Worm (Caenorhabditis elegans) whole organism, L4 larva: Measurements from ENCODE around the gene gldi-9.
A peak's percentile ranks its signal among the peaks of the same experiment; 100 is the strongest.

Experiments used
- F10B5.3 ChIP-seq: sonication (generic microtip); optimal IDR thresholded peaks from 2 replicates; lab custom pipeline; 2016; ENCODE audit warnings: mild to moderate bottlenecking, missing genetic modification characterization, missing compliant biosample characterization
- F49E8.2 ChIP-seq: sonication (generic microtip); optimal IDR thresholded peaks from 2 replicates; lab custom pipeline; 2016; ENCODE audit warnings: missing compliant biosample characterization, mild to moderate bottlenecking, missing genetic modification characterization, borderline replicate concordance
- T26A8.4 ChIP-seq: fragments of 200-800 bp; sonication (Bioruptor generic); IDR thresholded peaks from 2 replicates; pipeline ENCODE4 v1.3.6; 2022; ENCODE audit warnings: missing genetic modification characterization, missing compliant biosample characterization
- Y105C5A.15 ChIP-seq: fragments of 200-800 bp; sonication (Bioruptor generic); IDR thresholded peaks from 2 replicates; pipeline ENCODE4 v1.3.6; 2022; ENCODE audit warnings: missing genetic modification characterization, missing compliant biosample characterization
- aha-1 ChIP-seq: fragments of 150-350 bp; peaks from one replicate; lab custom pipeline; 2014; ENCODE audit warnings: missing biosample characterization, missing genetic modification characterization
- aly-2 ChIP-seq: sonication (generic microtip); optimal IDR thresholded peaks from 2 replicates; lab custom pipeline; 2018; ENCODE audit warnings: missing biosample characterization, missing genetic modification characterization
- attf-4 ChIP-seq: sonication (generic microtip); optimal IDR thresholded peaks from 3 replicates; lab custom pipeline; 2017; ENCODE audit warnings: missing biosample characterization, missing genetic modification characterization
- ceh-82 ChIP-seq: sonication (generic microtip); optimal IDR thresholded peaks from 2 replicates; lab custom pipeline; 2017; ENCODE audit warnings: missing biosample characterization, missing genetic modification characterization
- ces-1 ChIP-seq: fragments of 150-350 bp; sonication (generic microtip); optimal IDR thresholded peaks from 4 replicates; lab custom pipeline; 2014; ENCODE audit warnings: missing biosample characterization, missing genetic modification reagents, missing genetic modification characterization
- cey-2 ChIP-seq: sonication (generic microtip); optimal IDR thresholded peaks from 3 replicates; lab custom pipeline; 2017; ENCODE audit warnings: missing genetic modification characterization, mild to moderate bottlenecking, missing compliant biosample characterization, antibody characterized with exemption, borderline replicate concordance; ENCODE audit not compliant: insufficient read depth
- daf-16 ChIP-seq, 3 experiments: sonication (generic microtip); optimal IDR thresholded peaks; 2 replicates each; lab custom pipeline; 2016 to 2017; ENCODE audit warnings: missing genetic modification characterization in 3 of 3, missing genetic modification reagents in 3 of 3, mild to moderate bottlenecking in 2 of 3, missing compliant biosample characterization in 2 of 3, missing biosample characterization in 1 of 3, moderate library complexity in 1 of 3
- dmd-6 ChIP-seq: fragments of 200-800 bp; sonication (Bioruptor generic); IDR thresholded peaks from 2 replicates; pipeline ENCODE4 v1.3.6; 2022; ENCODE audit warnings: missing genetic modification reagents, missing genetic modification characterization, missing compliant biosample characterization
- egl-27 ChIP-seq: sonication (generic microtip); optimal IDR thresholded peaks from 3 replicates; lab custom pipeline; 2017; ENCODE audit warnings: missing biosample characterization, missing genetic modification reagents, missing genetic modification characterization
- fos-1 ChIP-seq: fragments of 150-350 bp; optimal IDR thresholded peaks from 2 replicates; lab custom pipeline; 2014; ENCODE audit warnings: missing biosample characterization, missing genetic modification characterization
- hif-1 ChIP-seq, 2 experiments: sonication (generic microtip); optimal IDR thresholded peaks; 2 replicates each; lab custom pipeline; 2016 to 2017; ENCODE audit warnings: missing compliant biosample characterization in 2 of 2, missing genetic modification characterization in 2 of 2, missing genetic modification reagents in 2 of 2, missing genotype in 2 of 2, mild to moderate bottlenecking in 1 of 2
- hlh-11 ChIP-seq: fragments of 200-800 bp; sonication (Bioruptor generic); optimal IDR thresholded peaks from 2 replicates; lab custom pipeline; 2018; ENCODE audit warnings: mild to moderate bottlenecking, missing genetic modification characterization, missing compliant biosample characterization
- hlh-30 ChIP-seq: sonication (generic microtip); optimal IDR thresholded peaks from 2 replicates; lab custom pipeline; 2017; ENCODE audit warnings: antibody characterized with exemption, mild to moderate bottlenecking, missing genetic modification characterization, missing compliant biosample characterization; ENCODE audit not compliant: insufficient read depth
- lin-1 ChIP-seq: fragments of 200-800 bp; sonication (Bioruptor generic); IDR thresholded peaks from 2 replicates; pipeline ENCODE4 v1.3.6; 2022; ENCODE audit warnings: missing genetic modification reagents, missing genetic modification characterization, missing compliant biosample characterization
- lin-15B ChIP-seq: fragments of 150-350 bp; sonication (generic microtip); optimal IDR thresholded peaks from 3 replicates; lab custom pipeline; 2014; ENCODE audit warnings: missing biosample characterization, missing genetic modification characterization
- lin-38 ChIP-seq: fragments of 200-800 bp; sonication (Bioruptor generic); IDR thresholded peaks from 2 replicates; pipeline ENCODE4 v1.3.6; 2022; ENCODE audit warnings: missing genetic modification reagents, missing genetic modification characterization, missing compliant biosample characterization
- lsy-2 ChIP-seq, 2 experiments: fragments of 150-350 bp in 1 of 2; sonication (generic microtip) in 1 of 2; optimal IDR thresholded peaks; 2 replicates each; lab custom pipeline; 2014 to 2017; ENCODE audit warnings: missing biosample characterization in 2 of 2, missing genetic modification characterization in 2 of 2
- madf-9 ChIP-seq: fragments of 200-800 bp; sonication (Bioruptor generic); conservative IDR thresholded peaks from 2 replicates; pipeline ENCODE4 v1.3.6; 2022; ENCODE audit warnings: missing genetic modification reagents, missing genetic modification characterization, missing compliant biosample characterization
- mxl-3 ChIP-seq: fragments of 200-800 bp; sonication (Bioruptor generic); optimal IDR thresholded peaks from 2 replicates; lab custom pipeline; 2018; ENCODE audit warnings: mild to moderate bottlenecking, missing genetic modification characterization, missing compliant biosample characterization
- nhr-10 ChIP-seq: fragments of 150-350 bp; optimal IDR thresholded peaks from 2 replicates; lab custom pipeline; 2014; ENCODE audit warnings: missing biosample characterization, missing genetic modification characterization
- nhr-237 ChIP-seq: sonication (generic microtip); optimal IDR thresholded peaks from 2 replicates; lab custom pipeline; 2017; ENCODE audit warnings: missing biosample characterization, missing genetic modification characterization
- nhr-28 ChIP-seq: fragments of 150-350 bp; optimal IDR thresholded peaks from 2 replicates; lab custom pipeline; 2014; ENCODE audit warnings: missing biosample characterization, missing genetic modification characterization
- nhr-48 ChIP-seq: sonication (generic microtip); optimal IDR thresholded peaks from 2 replicates; lab custom pipeline; 2016; ENCODE audit warnings: mild to moderate bottlenecking, missing genetic modification characterization, missing compliant biosample characterization
- pqm-1 ChIP-seq: sonication (generic microtip); optimal IDR thresholded peaks from 2 replicates; lab custom pipeline; 2017; ENCODE audit warnings: missing biosample characterization, missing genetic modification characterization
- sdz-12 ChIP-seq: fragments of 200-800 bp; sonication (Bioruptor generic); optimal IDR thresholded peaks from 2 replicates; lab custom pipeline; 2018; ENCODE audit warnings: mild to moderate bottlenecking, missing genetic modification characterization, missing compliant biosample characterization
- snpc-4 ChIP-seq: fragments of 150-350 bp; optimal IDR thresholded peaks from 2 replicates; lab custom pipeline; 2014; ENCODE audit warnings: missing biosample characterization, missing genetic modification characterization
- spr-3 ChIP-seq: fragments of 200-800 bp; sonication (Bioruptor generic); optimal IDR thresholded peaks from 2 replicates; lab custom pipeline; 2018; ENCODE audit warnings: mild to moderate bottlenecking, missing genetic modification characterization, missing compliant biosample characterization
- tra-1 ChIP-seq: fragments of 200-800 bp; sonication (Bioruptor generic); IDR thresholded peaks from 2 replicates; pipeline ENCODE4 v1.3.6; 2022; ENCODE audit warnings: missing genetic modification reagents, missing genetic modification characterization, missing compliant biosample characterization
- zip-11 ChIP-seq: fragments of 200-800 bp; sonication (Bioruptor generic); IDR thresholded peaks from 2 replicates; pipeline ENCODE4 v1.3.6; 2022; ENCODE audit warnings: missing genetic modification characterization, missing compliant biosample characterization

The gldi-9 gene

ce11 chrIII:2760726-2761125 lies 4.6 kb upstream of the gldi-9 start, which contains the start of gene pho-9 (continued):
- TF ChIP-seq T26A8.4 (GFP tag; lab: Robert Waterston, UW) (no peak), nhr-48 (peak; percentile 95), nhr-28 (tag; lab: Kevin White, UChicago) (peak; percentile 97), lsy-2 (tag; optimal IDR thresholded peaks at IDR 0.05; lab: Kevin White, UChicago) (peak in 1 of 2 experiments; percentile 47), lin-15B (no peak), nhr-10 (tag; lab: Kevin White, UChicago) (peak; percentile 17), sdz-12 (no peak), mxl-3 (GFP tag; lab: Kevin White, UChicago) (peak; percentile 63), hlh-30 (tag; lab: Kevin White, UChicago) (peak; percentile 42), lin-1 (GFP tag; lab: Robert Waterston, UW) (peak; percentile 80; the same call in 1 of the 2 replicates), aha-1 (peak; percentile 98), tra-1 (GFP tag; lab: Robert Waterston, UW) (peak; percentile 77)

DNA sequence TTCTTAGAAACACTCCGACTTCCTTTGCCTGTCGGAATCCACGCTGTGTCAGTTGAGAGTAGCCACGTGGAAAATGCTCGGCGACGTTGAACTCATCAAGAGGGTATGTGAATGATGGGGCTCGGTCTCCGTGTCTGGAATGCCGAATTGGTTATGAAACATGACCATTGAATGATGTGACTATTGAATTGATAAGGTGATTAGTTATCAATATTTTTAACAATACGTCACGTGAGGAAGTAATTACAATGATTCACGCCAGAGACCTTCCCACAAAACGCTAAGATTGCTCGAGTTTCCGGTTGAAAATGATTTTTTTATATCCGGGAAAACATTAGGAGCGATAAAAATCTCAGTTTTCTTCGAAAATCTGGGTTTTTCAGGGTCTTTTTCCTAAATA lies 3.1 kb upstream of the gldi-9 start:
- TF ChIP-seq F49E8.2 (no peak), dmd-6 (GFP tag; lab: Robert Waterston, UW) (peak; percentile 46; the same call in 1 of the 2 replicates), attf-4 (tag; lab: Kevin White, UChicago) (no peak), ces-1 (no peak), cey-2 (tag; lab: Kevin White, UChicago) (no peak), spr-3 (GFP tag; lab: Kevin White, UChicago) (no peak), hlh-11 (tag; lab: Kevin White, UChicago) (peak; percentile 23), snpc-4 (no peak), hif-1 (tag; optimal IDR thresholded peaks at IDR 0.05; lab: Kevin White, UChicago) (no peak), aly-2 (tag; lab: Kevin White, UChicago) (no peak), nhr-237 (tag; lab: Kevin White, UChicago) (no peak), daf-16 (GFP tag; optimal IDR thresholded peaks at IDR 0.05; lab: Kevin White, UChicago) (no peak), daf-16 (tag; optimal IDR thresholded peaks at IDR 0.05; lab: Kevin White, UChicago) (peak; percentile 17), pqm-1 (peak; percentile 31), nhr-28 (tag; lab: Kevin White, UChicago) (peak; percentile 49), lin-38 (GFP tag; lab: Robert Waterston, UW) (peak; percentile 21; the same call in 1 of the 2 replicates), fos-1 (no peak), hlh-30 (tag; lab: Kevin White, UChicago) (peak; percentile 7), ceh-82 (no peak), F10B5.3 (tag; lab: Kevin White, UChicago) (no peak)

- TF ChIP-seq aha-1 (peak; percentile 53), zip-11 (GFP tag; lab: Robert Waterston, UW) (no peak)
These were observed 1.9 kb upstream of the gldi-9 start for ce11 chrIII:2758092-2758491.

- TF ChIP-seq madf-9 (GFP tag; lab: Robert Waterston, UW), result 0 out of 2 replicates have a peak, but pooled peaks have one; percentile 7
- 0 out of 2 replicates have a peak, but pooled peaks have one; percentile 34 for TF ChIP-seq Y105C5A.15 (GFP tag; lab: Robert Waterston, UW)
- no peak for TF ChIP-seq dmd-6 (GFP tag; lab: Robert Waterston, UW)
- TF ChIP-seq T26A8.4 (GFP tag; lab: Robert Waterston, UW), result no peak
These were observed 1.3 kb upstream of the gldi-9 start for ce11 chrIII:2757478-2757877.

DNA sequence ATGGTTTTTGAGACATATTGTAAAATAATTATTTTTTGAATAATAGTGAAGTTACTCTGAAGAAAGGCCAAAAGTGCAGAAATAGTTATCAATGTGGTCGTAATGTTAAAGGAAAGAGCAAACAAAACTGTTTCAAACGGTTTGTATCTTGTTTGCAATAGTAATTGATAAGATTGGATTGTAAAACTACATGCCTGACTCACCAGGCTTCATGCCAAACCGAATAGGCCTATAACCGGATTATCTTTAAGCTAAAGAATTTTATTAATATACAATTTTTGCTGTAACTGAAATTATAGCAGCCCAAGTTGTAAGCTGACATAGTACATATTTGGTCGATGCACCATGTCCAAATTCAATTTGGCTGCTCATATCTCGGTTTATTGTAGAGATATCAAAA lies 9.6 kb downstream of the gldi-9 start, which contains the start of gene Y71H2AM.14:
Y71H2AM.14 (minus strand) TSS at position 101 of the 400 bp plus-strand sequence.
- TF ChIP-seq pqm-1 (peak; percentile 43), egl-27 (no peak)
